Worm (Caenorhabditis elegans): ENCODE measurements around the gene F19G12.4.
"Not testable (repeated sequence)": the region's sequence is repeated elsewhere in the genome, so short reads cannot be mapped to it uniquely, and the experiment has no call there.

The F19G12.4 gene

ce11 chrX:1424509-1424908 lies 7.4 kb downstream of the F19G12.4 start, which contains the start of gene F19G12.3:
TSS of gene F19G12.3 (plus strand) at chrX:1424809.
- no peak for TF ChIP-seq elt-3 (tag; optimal IDR thresholded peaks at IDR 0.05)

- TF ChIP-seq snpc-4 (tag; optimal IDR thresholded peaks at IDR 0.05): no peak
- no peak for TF ChIP-seq mep-1 (tag; optimal IDR thresholded peaks at IDR 0.05)
- TF ChIP-seq nhr-2 (tag; optimal IDR thresholded peaks at IDR 0.05): no peak
- no peak for TF ChIP-seq hlh-1 (tag; optimal IDR thresholded peaks at IDR 0.05)
- TF ChIP-seq elt-3 (tag; optimal IDR thresholded peaks at IDR 0.05): no peak
- no peak for TF ChIP-seq tbx-8 (GFP tag; optimal IDR thresholded peaks at IDR 0.05)
- TF ChIP-seq cnd-1 (tag; optimal IDR thresholded peaks at IDR 0.05): no peak
- TF ChIP-seq pha-4 (tag; optimal IDR thresholded peaks at IDR 0.05): no peak
- no peak for TF ChIP-seq nhr-12 (tag; optimal IDR thresholded peaks at IDR 0.05)
- TF ChIP-seq drap-1 (GFP tag; optimal IDR thresholded peaks at IDR 0.05): no peak
- no peak for TF ChIP-seq ceh-39 (tag; optimal IDR thresholded peaks at IDR 0.05)
- no peak for TF ChIP-seq zip-8 (tag; optimal IDR thresholded peaks at IDR 0.05)
- TF ChIP-seq nhr-76 (tag; optimal IDR thresholded peaks at IDR 0.05): no peak
- TF ChIP-seq nhr-237 (tag; optimal IDR thresholded peaks at IDR 0.05): no peak
- no peak for TF ChIP-seq nhr-28 (tag; optimal IDR thresholded peaks at IDR 0.05)
- no peak for TF ChIP-seq ztf-11 (tag; optimal IDR thresholded peaks at IDR 0.05)
- no peak for TF ChIP-seq blmp-1 (tag; optimal IDR thresholded peaks at IDR 0.05)
- no peak for TF ChIP-seq flh-1 (GFP tag; optimal IDR thresholded peaks at IDR 0.05)
- no peak for TF ChIP-seq mab-5 (tag; optimal IDR thresholded peaks at IDR 0.05)
- no peak for TF ChIP-seq elt-1 (tag; optimal IDR thresholded peaks at IDR 0.05; ENCODE audit: borderline replicate concordance, insufficient read depth)
Observed at ce11 chrX:1426425-1426824, 9.3 kb downstream of the F19G12.4 start, which contains the start of gene F19G12.11. TSS of gene F19G12.11 (minus strand) at chrX:1426525.

DNA sequence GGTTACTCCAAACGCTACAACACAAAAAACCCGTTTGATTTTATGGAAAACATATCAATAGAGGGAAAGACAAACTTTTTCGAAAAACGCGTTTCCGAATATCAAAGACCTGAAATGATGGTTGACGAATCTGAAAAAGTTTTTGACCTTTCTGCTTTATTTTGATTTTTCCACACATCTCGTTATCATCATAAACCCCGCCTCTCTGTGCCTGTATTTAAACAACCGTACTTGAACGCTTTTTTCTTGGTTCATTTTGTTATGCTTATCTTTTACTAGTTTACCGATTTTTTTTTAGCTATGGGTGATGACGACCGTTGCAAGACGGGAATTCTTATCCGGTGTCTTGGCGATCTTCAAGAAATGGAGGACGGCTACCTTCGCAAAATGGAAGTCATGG lies 13.6 kb downstream of the F19G12.4 start, which contains the start of gene F19G12.1:
F19G12.1 (plus strand) TSS at position 301 of the 400 bp plus-strand sequence.
- TF ChIP-seq sptf-1, M03D4.4, snpc-4 (tag; optimal IDR thresholded peaks at IDR 0.05): not testable (repeated sequence)

ce11 chrX:1437097-1437496 lies 20.0 kb downstream of the F19G12.4 start:
- no peak for TF ChIP-seq nhr-76 (tag; optimal IDR thresholded peaks at IDR 0.05)
- no peak for TF ChIP-seq unc-120 (tag; optimal IDR thresholded peaks at IDR 0.05; ENCODE audit: poor library complexity, severe bottlenecking)
- no peak for TF ChIP-seq nhr-28 (tag; optimal IDR thresholded peaks at IDR 0.05)
- TF ChIP-seq drap-1 (GFP tag; optimal IDR thresholded peaks at IDR 0.05): no peak
- no peak for TF ChIP-seq nhr-12 (tag; optimal IDR thresholded peaks at IDR 0.05)
- no peak for TF ChIP-seq ceh-39 (tag; optimal IDR thresholded peaks at IDR 0.05)
- TF ChIP-seq mab-5 (tag; optimal IDR thresholded peaks at IDR 0.05): no peak
- no peak for TF ChIP-seq pha-4 (tag; optimal IDR thresholded peaks at IDR 0.05)
- no peak for TF ChIP-seq lsy-2 (tag; optimal IDR thresholded peaks at IDR 0.05)
- no peak for TF ChIP-seq elt-1 (tag; optimal IDR thresholded peaks at IDR 0.05; ENCODE audit: borderline replicate concordance, insufficient read depth)
- TF ChIP-seq M03D4.4 (tag; optimal IDR thresholded peaks at IDR 0.05): no peak
- no peak for TF ChIP-seq zip-8 (tag; optimal IDR thresholded peaks at IDR 0.05)
- TF ChIP-seq snpc-4 (tag; optimal IDR thresholded peaks at IDR 0.05): no peak

- TF ChIP-seq lin-32 (GFP tag; optimal IDR thresholded peaks at IDR 0.05): no peak
- no peak for TF ChIP-seq nhr-28 (tag; optimal IDR thresholded peaks at IDR 0.05)
- no peak for TF ChIP-seq snpc-4 (tag; optimal IDR thresholded peaks at IDR 0.05)
- no peak for TF ChIP-seq lsy-2 (tag; optimal IDR thresholded peaks at IDR 0.05)
- no peak for TF ChIP-seq unc-120 (tag; optimal IDR thresholded peaks at IDR 0.05; ENCODE audit: poor library complexity, severe bottlenecking)
- TF ChIP-seq drap-1 (GFP tag; optimal IDR thresholded peaks at IDR 0.05): no peak
- no peak for TF ChIP-seq sptf-1 (tag; optimal IDR thresholded peaks at IDR 0.05)
- TF ChIP-seq cnd-1 (tag; optimal IDR thresholded peaks at IDR 0.05): no peak
- no peak for TF ChIP-seq ceh-83 (GFP tag; optimal IDR thresholded peaks at IDR 0.05)
- TF ChIP-seq flh-1 (GFP tag; optimal IDR thresholded peaks at IDR 0.05): no peak
- TF ChIP-seq nhr-76 (tag; optimal IDR thresholded peaks at IDR 0.05): no peak
- TF ChIP-seq mls-2 (tag; optimal IDR thresholded peaks at IDR 0.05): no peak
- no peak for TF ChIP-seq elt-3 (tag; optimal IDR thresholded peaks at IDR 0.05)
- TF ChIP-seq pha-4 (tag; optimal IDR thresholded peaks at IDR 0.05): no peak
- no peak for TF ChIP-seq ceh-43 (GFP tag; optimal IDR thresholded peaks at IDR 0.05)
- TF ChIP-seq unc-39 (tag; optimal IDR thresholded peaks at IDR 0.05): no peak
- TF ChIP-seq mep-1 (tag; optimal IDR thresholded peaks at IDR 0.05): no peak
Observed at ce11 chrX:1438925-1439324, 21.8 kb downstream of the F19G12.4 start.

DNA sequence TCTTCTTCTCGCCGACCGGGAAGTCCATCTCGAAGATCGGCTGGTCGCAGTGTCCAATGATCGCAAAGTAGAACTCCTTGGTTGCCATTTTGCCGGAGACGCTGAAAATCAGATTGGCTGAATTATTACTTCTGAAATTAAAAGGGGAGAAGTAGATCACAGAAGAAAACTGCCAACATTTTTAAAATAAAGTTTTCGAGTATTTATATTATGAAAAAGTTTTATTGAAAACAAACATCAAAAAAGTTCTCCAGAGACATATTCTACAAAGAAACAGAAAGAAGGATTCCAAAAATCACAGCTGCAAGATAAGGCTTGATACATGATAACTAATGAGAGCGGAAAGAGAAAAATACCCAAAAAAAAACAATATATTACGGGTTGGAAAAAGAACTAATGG lies 23.1 kb downstream of the F19G12.4 start, which contains the start of gene sedl-1:
sedl-1 (minus strand) TSS at position 101 of the 400 bp plus-strand sequence.
- TF ChIP-seq ceh-43 (GFP tag; optimal IDR thresholded peaks at IDR 0.05) (no peak), mls-2 (tag; optimal IDR thresholded peaks at IDR 0.05) (no peak), unc-120 (tag; optimal IDR thresholded peaks at IDR 0.05; ENCODE audit: poor library complexity, severe bottlenecking) (no peak), lin-13 (tag; optimal IDR thresholded peaks at IDR 0.05) (no peak), sptf-1 (tag; optimal IDR thresholded peaks at IDR 0.05) (no peak), unc-62 (GFP tag; optimal IDR thresholded peaks at IDR 0.05) (no peak), drap-1 (GFP tag; optimal IDR thresholded peaks at IDR 0.05) (no peak), mep-1 (tag; optimal IDR thresholded peaks at IDR 0.05) (no peak), ham-2 (GFP tag; optimal IDR thresholded peaks at IDR 0.05) (no peak), snpc-4 (tag; optimal IDR thresholded peaks at IDR 0.05) (no peak), nhr-2 (tag; optimal IDR thresholded peaks at IDR 0.05) (no peak), M03D4.4 (tag; optimal IDR thresholded peaks at IDR 0.05) (no peak), mab-5 (tag; optimal IDR thresholded peaks at IDR 0.05) (no peak), bed-3 (GFP tag; optimal IDR thresholded peaks at IDR 0.05) (no peak), lin-32 (GFP tag; optimal IDR thresholded peaks at IDR 0.05) (no peak), ceh-39 (tag; optimal IDR thresholded peaks at IDR 0.05) (no peak), nhr-12 (tag; optimal IDR thresholded peaks at IDR 0.05) (no peak)

All from whole organism, mixed stage, embryonic.